Worm (Caenorhabditis elegans) whole organism, young adult: ENCODE data around the gene rbm-28.

ENCODE experiments used
- nfyb-1 ChIP-seq: fragments of 200-800 bp; sonication (Bioruptor generic); IDR thresholded peaks from 2 replicates; pipeline ENCODE4 v1.3.6; 2022; ENCODE audit warnings: missing genetic modification reagents, missing genetic modification characterization, missing compliant biosample characterization
- ztf-6 ChIP-seq: fragments of 200-800 bp; sonication (Bioruptor generic); IDR thresholded peaks from 2 replicates; pipeline ENCODE4 v1.3.6; 2022; ENCODE audit warnings: missing genetic modification reagents, missing genetic modification characterization, missing compliant biosample characterization

DNA sequence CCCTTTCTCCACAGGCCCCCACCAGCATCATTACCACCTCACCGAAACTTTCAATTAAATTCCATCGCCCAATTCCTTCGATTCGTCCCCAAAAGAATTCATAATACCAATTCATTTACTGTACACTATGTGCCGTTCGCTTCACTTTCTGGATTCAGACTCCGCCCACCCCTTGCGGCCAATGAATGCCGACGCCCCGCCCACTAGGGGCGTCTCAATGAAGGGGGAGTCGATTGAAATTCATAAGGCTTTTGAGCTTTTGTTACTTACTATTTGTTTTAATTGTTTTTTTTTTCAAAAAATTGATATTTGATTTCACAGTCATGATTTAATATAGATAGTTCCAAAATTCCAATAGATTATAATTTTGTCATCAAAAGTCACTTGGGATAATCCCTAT, 39.4 kb downstream of the rbm-28 start:
- no peak for TF ChIP-seq ztf-6
- TF ChIP-seq nfyb-1 (GFP tag; lab: Robert Waterston, UW): no peak
